Worm (Caenorhabditis elegans) whole organism, L4 larva: ENCODE measurements around the gene cnt-2.

Source experiments
- D1046.2 ChIP-seq: fragments of 200-800 bp; sonication (Bioruptor generic); IDR thresholded peaks from 2 replicates; pipeline ENCODE4 v1.3.6; 2022; ENCODE audit warnings: missing genetic modification characterization, missing compliant biosample characterization
- F26F4.8 ChIP-seq: fragments of 200-800 bp; sonication (Bioruptor generic); conservative IDR thresholded peaks from 2 replicates; pipeline ENCODE4 v1.3.6; 2022; ENCODE audit warnings: missing genetic modification characterization, missing compliant biosample characterization
- R02D3.7 ChIP-seq: fragments of 150-350 bp; sonication (generic microtip); optimal IDR thresholded peaks from 3 replicates; lab custom pipeline; 2014; ENCODE audit warnings: missing biosample characterization, missing genetic modification characterization
- T20F7.1 ChIP-seq: fragments of 200-800 bp; sonication (Bioruptor generic); optimal IDR thresholded peaks from 2 replicates; lab custom pipeline; 2018; ENCODE audit warnings: mild to moderate bottlenecking, missing genetic modification characterization, missing compliant biosample characterization
- aly-2 ChIP-seq: sonication (generic microtip); optimal IDR thresholded peaks from 2 replicates; lab custom pipeline; 2018; ENCODE audit warnings: missing biosample characterization, missing genetic modification characterization
- ama-1 ChIP-seq: fragments of 150-350 bp; optimal IDR thresholded peaks from 2 replicates; lab custom pipeline; 2014; ENCODE audit warnings: inconsistent platforms, mixed read lengths
- ceh-20 ChIP-seq: fragments of 200-800 bp; sonication (Bioruptor generic); IDR thresholded peaks from 2 replicates; pipeline ENCODE4 v1.3.6; 2022; ENCODE audit warnings: missing genetic modification reagents, missing genetic modification characterization, missing compliant biosample characterization
- ceh-28 ChIP-seq: fragments of 150-350 bp; optimal IDR thresholded peaks from 2 replicates; lab custom pipeline; 2014; ENCODE audit warnings: missing biosample characterization, missing genetic modification reagents, missing genetic modification characterization
- ceh-62 ChIP-seq: sonication (generic microtip); optimal IDR thresholded peaks from 2 replicates; lab custom pipeline; 2017; ENCODE audit warnings: missing biosample characterization, missing genetic modification characterization
- ceh-82 ChIP-seq: sonication (generic microtip); optimal IDR thresholded peaks from 2 replicates; lab custom pipeline; 2017; ENCODE audit warnings: missing biosample characterization, missing genetic modification characterization
- cey-2 ChIP-seq: sonication (generic microtip); optimal IDR thresholded peaks from 3 replicates; lab custom pipeline; 2017; ENCODE audit warnings: missing genetic modification characterization, mild to moderate bottlenecking, missing compliant biosample characterization, antibody characterized with exemption, borderline replicate concordance; ENCODE audit not compliant: insufficient read depth
- ctbp-1 ChIP-seq: fragments of 200-800 bp; sonication (Bioruptor generic); IDR thresholded peaks from 2 replicates; pipeline ENCODE4 v1.3.6; 2022; ENCODE audit warnings: missing genetic modification reagents, missing genetic modification characterization, missing compliant biosample characterization
- daf-12 ChIP-seq: fragments of 150-350 bp; optimal IDR thresholded peaks from 2 replicates; lab custom pipeline; 2014; ENCODE audit warnings: missing biosample characterization, missing genetic modification reagents, missing genetic modification characterization
- daf-16 ChIP-seq, 3 experiments: sonication (generic microtip); optimal IDR thresholded peaks; 2 replicates each; lab custom pipeline; 2016 to 2017; ENCODE audit warnings: missing genetic modification characterization in 3 of 3, missing genetic modification reagents in 3 of 3, mild to moderate bottlenecking in 2 of 3, missing compliant biosample characterization in 2 of 3, missing biosample characterization in 1 of 3, moderate library complexity in 1 of 3
- daf-19 ChIP-seq: fragments of 200-800 bp; sonication (Bioruptor generic); conservative IDR thresholded peaks from 2 replicates; pipeline ENCODE4 v1.3.6; 2022; ENCODE audit warnings: missing genetic modification characterization, missing compliant biosample characterization
- daf-8 ChIP-seq: fragments of 200-800 bp; sonication (Bioruptor generic); IDR thresholded peaks from 2 replicates; pipeline ENCODE4 v1.3.6; 2022; ENCODE audit warnings: missing genetic modification characterization, missing compliant biosample characterization
- dmd-6 ChIP-seq: fragments of 200-800 bp; sonication (Bioruptor generic); IDR thresholded peaks from 2 replicates; pipeline ENCODE4 v1.3.6; 2022; ENCODE audit warnings: missing genetic modification reagents, missing genetic modification characterization, missing compliant biosample characterization
- dmd-8 ChIP-seq: fragments of 200-800 bp; sonication (Bioruptor generic); IDR thresholded peaks from 2 replicates; pipeline ENCODE4 v1.3.6; 2022; ENCODE audit warnings: missing genetic modification characterization, missing compliant biosample characterization
- dpl-1 ChIP-seq: fragments of 150-350 bp; optimal IDR thresholded peaks from 2 replicates; lab custom pipeline; 2014; ENCODE audit warnings: missing biosample characterization, missing genetic modification reagents, missing genetic modification characterization
- dve-1 ChIP-seq: sonication (generic microtip); optimal IDR thresholded peaks from 2 replicates; lab custom pipeline; 2017; ENCODE audit warnings: antibody characterized with exemption, mild to moderate bottlenecking, missing genetic modification characterization, missing compliant biosample characterization; ENCODE audit not compliant: insufficient read depth
- egl-43 ChIP-seq: fragments of 200-800 bp; sonication (Bioruptor generic); IDR thresholded peaks from 2 replicates; pipeline ENCODE4 v1.3.6; 2022; ENCODE audit warnings: missing genetic modification reagents, missing genetic modification characterization, missing compliant biosample characterization
- gei-8 ChIP-seq: fragments of 200-800 bp; sonication (Bioruptor generic); optimal IDR thresholded peaks from 2 replicates; lab custom pipeline; 2018; ENCODE audit warnings: mild to moderate bottlenecking, missing genetic modification characterization, missing compliant biosample characterization
- hif-1 ChIP-seq, 2 experiments: sonication (generic microtip); optimal IDR thresholded peaks; 2 replicates each; lab custom pipeline; 2016 to 2017; ENCODE audit warnings: missing compliant biosample characterization in 2 of 2, missing genetic modification characterization in 2 of 2, missing genetic modification reagents in 2 of 2, missing genotype in 2 of 2, mild to moderate bottlenecking in 1 of 2
- hlh-11 ChIP-seq: fragments of 200-800 bp; sonication (Bioruptor generic); optimal IDR thresholded peaks from 2 replicates; lab custom pipeline; 2018; ENCODE audit warnings: mild to moderate bottlenecking, missing genetic modification characterization, missing compliant biosample characterization
- lin-29 ChIP-seq: fragments of 200-800 bp; sonication (Bioruptor generic); IDR thresholded peaks from 2 replicates; pipeline ENCODE4 v1.3.6; 2022; ENCODE audit warnings: missing genetic modification reagents, missing genetic modification characterization, missing compliant biosample characterization
- lin-38 ChIP-seq: fragments of 200-800 bp; sonication (Bioruptor generic); IDR thresholded peaks from 2 replicates; pipeline ENCODE4 v1.3.6; 2022; ENCODE audit warnings: missing genetic modification reagents, missing genetic modification characterization, missing compliant biosample characterization
- lin-39 ChIP-seq: fragments of 150-350 bp; optimal IDR thresholded peaks from 2 replicates; lab custom pipeline; 2014; ENCODE audit warnings: missing biosample characterization, missing genetic modification reagents, missing genetic modification characterization
- madf-5 ChIP-seq, 2 experiments: fragments of 200-800 bp; sonication (Bioruptor generic); IDR thresholded peaks; 2 replicates each; pipeline ENCODE4 v1.3.6; 2022; ENCODE audit warnings: missing compliant biosample characterization in 2 of 2, missing genetic modification characterization in 2 of 2
- mdl-1 ChIP-seq, 2 experiments: fragments of 150-350 bp in 1 of 2; sonication (generic microtip) in 1 of 2; optimal IDR thresholded peaks; 2 replicates each; lab custom pipeline; 2014 to 2017; ENCODE audit warnings: missing biosample characterization in 2 of 2, missing genetic modification characterization in 2 of 2
- mdt-29 ChIP-seq: fragments of 200-800 bp; sonication (Bioruptor generic); IDR thresholded peaks from 2 replicates; pipeline ENCODE4 v1.3.6; 2022; ENCODE audit warnings: missing genetic modification reagents, missing genetic modification characterization, missing compliant biosample characterization
- mep-1 ChIP-seq: fragments of 150-350 bp; sonication (generic microtip); optimal IDR thresholded peaks from 3 replicates; lab custom pipeline; 2014; ENCODE audit warnings: missing biosample characterization, missing genetic modification characterization
- mes-2 ChIP-seq: sonication (generic microtip); optimal IDR thresholded peaks from 2 replicates; lab custom pipeline; 2016; ENCODE audit warnings: missing genotype, mild to moderate bottlenecking, missing genetic modification characterization, missing compliant biosample characterization; ENCODE audit not compliant: poor library complexity, severe bottlenecking
- mxl-2 ChIP-seq: fragments of 200-800 bp; sonication (Bioruptor generic); conservative IDR thresholded peaks from 2 replicates; pipeline ENCODE4 v1.3.6; 2022; ENCODE audit warnings: missing genetic modification reagents, missing genetic modification characterization, missing compliant biosample characterization
- nhr-10 ChIP-seq: fragments of 150-350 bp; optimal IDR thresholded peaks from 2 replicates; lab custom pipeline; 2014; ENCODE audit warnings: missing biosample characterization, missing genetic modification characterization
- nhr-11 ChIP-seq: fragments of 150-350 bp; optimal IDR thresholded peaks from 2 replicates; lab custom pipeline; 2014; ENCODE audit warnings: missing biosample characterization, missing genetic modification characterization
- nhr-237 ChIP-seq: sonication (generic microtip); optimal IDR thresholded peaks from 2 replicates; lab custom pipeline; 2017; ENCODE audit warnings: missing biosample characterization, missing genetic modification characterization
- nhr-25 ChIP-seq: sonication (generic microtip); optimal IDR thresholded peaks from 2 replicates; lab custom pipeline; 2017; ENCODE audit warnings: missing genetic modification characterization, mild to moderate bottlenecking, missing compliant biosample characterization, antibody characterized with exemption, moderate library complexity, borderline replicate concordance; ENCODE audit not compliant: insufficient read depth
- nhr-28 ChIP-seq: fragments of 150-350 bp; optimal IDR thresholded peaks from 2 replicates; lab custom pipeline; 2014; ENCODE audit warnings: missing biosample characterization, missing genetic modification characterization
- nhr-76 ChIP-seq: fragments of 150-350 bp; optimal IDR thresholded peaks from 2 replicates; lab custom pipeline; 2014; ENCODE audit warnings: missing biosample characterization, missing genetic modification characterization
- php-3 ChIP-seq: fragments of 200-800 bp; sonication (Bioruptor generic); IDR thresholded peaks from 2 replicates; pipeline ENCODE4 v1.3.6; 2022; ENCODE audit warnings: missing genetic modification reagents, missing genetic modification characterization, missing compliant biosample characterization
- pqm-1 ChIP-seq: sonication (generic microtip); optimal IDR thresholded peaks from 2 replicates; lab custom pipeline; 2017; ENCODE audit warnings: missing biosample characterization, missing genetic modification characterization
- set-16 ChIP-seq: fragments of 200-800 bp; sonication (Bioruptor generic); IDR thresholded peaks from 2 replicates; pipeline ENCODE4 v1.3.6; 2022; ENCODE audit warnings: missing genetic modification reagents, missing genetic modification characterization, missing compliant biosample characterization
- skn-1 ChIP-seq: fragments of 150-350 bp; optimal IDR thresholded peaks from 2 replicates; lab custom pipeline; 2014; ENCODE audit warnings: missing biosample characterization, missing genetic modification characterization
- snpc-4 ChIP-seq: fragments of 150-350 bp; optimal IDR thresholded peaks from 2 replicates; lab custom pipeline; 2014; ENCODE audit warnings: missing biosample characterization, missing genetic modification characterization
- tag-97 ChIP-seq: fragments of 200-800 bp; sonication (Bioruptor generic); IDR thresholded peaks from 2 replicates; pipeline ENCODE4 v1.3.6; 2022; ENCODE audit warnings: missing genetic modification characterization, missing compliant biosample characterization
- tra-1 ChIP-seq: fragments of 200-800 bp; sonication (Bioruptor generic); IDR thresholded peaks from 2 replicates; pipeline ENCODE4 v1.3.6; 2022; ENCODE audit warnings: missing genetic modification reagents, missing genetic modification characterization, missing compliant biosample characterization
- unc-130 ChIP-seq: sonication (generic microtip); optimal IDR thresholded peaks from 2 replicates; lab custom pipeline; 2016; ENCODE audit warnings: missing genetic modification reagents, missing genetic modification characterization, missing compliant biosample characterization
- zag-1 ChIP-seq: fragments of 150-350 bp; optimal IDR thresholded peaks from 2 replicates; lab custom pipeline; 2014; ENCODE audit warnings: missing biosample characterization, missing genetic modification characterization
- zfp-3 ChIP-seq: fragments of 200-800 bp; sonication (Bioruptor generic); conservative IDR thresholded peaks from 2 replicates; pipeline ENCODE4 v1.3.6; 2022; ENCODE audit warnings: missing genetic modification reagents, missing genetic modification characterization, missing compliant biosample characterization
- ztf-11 ChIP-seq: fragments of 150-350 bp; optimal IDR thresholded peaks from 2 replicates; lab custom pipeline; 2014; ENCODE audit warnings: missing biosample characterization, missing genetic modification characterization
- ztf-7 ChIP-seq: fragments of 150-350 bp; optimal IDR thresholded peaks from 2 replicates; lab custom pipeline; 2014; ENCODE audit warnings: missing biosample characterization, missing genetic modification characterization

The cnt-2 gene

DNA sequence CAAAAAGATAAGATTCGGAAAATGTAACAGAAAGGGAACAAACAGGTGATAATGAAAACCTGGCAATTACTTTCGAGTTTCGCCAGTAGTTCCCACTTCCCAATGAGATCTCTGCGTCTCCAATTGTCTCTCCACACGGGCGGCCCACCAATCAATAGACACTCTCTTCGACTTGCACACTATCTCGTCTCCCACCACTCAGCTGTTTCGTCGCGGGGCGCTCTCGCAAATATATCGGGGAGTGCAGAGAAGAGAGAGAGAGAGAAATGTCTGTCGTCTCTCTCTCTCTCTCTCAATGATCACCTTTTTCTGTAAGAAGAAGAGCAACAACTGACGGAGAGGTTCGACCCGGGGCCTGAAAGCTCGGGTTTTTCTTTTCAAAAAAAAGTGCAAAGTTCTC lies 65.4 kb downstream of the cnt-2 start:
- TF ChIP-seq zfp-3 (GFP tag; lab: Robert Waterston, UW), result peak; percentile 68; the same call in 1 of the 2 replicates
- TF ChIP-seq unc-130 (GFP tag; lab: Kevin White, UChicago), result peak; percentile 27
- peak; percentile 75 for TF ChIP-seq ceh-28 (tag; lab: Kevin White, UChicago)
- peak; percentile 74 for TF ChIP-seq set-16 (GFP tag; lab: Robert Waterston, UW)
- no peak for TF ChIP-seq nhr-237 (tag; lab: Kevin White, UChicago)
- peak in 1 of 2 experiments; percentile 93 for TF ChIP-seq daf-16 (GFP tag; optimal IDR thresholded peaks at IDR 0.05; lab: Kevin White, UChicago)
- peak; percentile 95 for TF ChIP-seq daf-16 (tag; optimal IDR thresholded peaks at IDR 0.05; lab: Kevin White, UChicago)
- peak; percentile 94 for TF ChIP-seq dmd-6
- TF ChIP-seq ztf-11 (tag; lab: Kevin White, UChicago), result no peak
- TF ChIP-seq F26F4.8, result no peak
- peak; percentile 81 for TF ChIP-seq mep-1 (tag; lab: Kevin White, UChicago)
- no peak for TF ChIP-seq ceh-82 (tag; lab: Kevin White, UChicago)
- TF ChIP-seq hif-1 (tag; optimal IDR thresholded peaks at IDR 0.05; lab: Kevin White, UChicago), result peak in 1 of 2 experiments; percentile 90
- TF ChIP-seq ceh-62, result no peak
- peak; percentile 57 for TF ChIP-seq gei-8 (GFP tag; lab: Kevin White, UChicago)
- no peak for TF ChIP-seq daf-19 (GFP tag; lab: Robert Waterston, UW)
- TF ChIP-seq dve-1 (tag; lab: Kevin White, UChicago), result peak; percentile 90
- TF ChIP-seq ama-1 (lab: Kevin White, UChicago), result peak; percentile 29
- TF ChIP-seq zag-1 (tag; lab: Kevin White, UChicago), result no peak
- peak; percentile 84 for TF ChIP-seq php-3 (GFP tag; lab: Robert Waterston, UW)
- TF ChIP-seq R02D3.7 (tag; lab: Kevin White, UChicago), result no peak
- TF ChIP-seq lin-29 (GFP tag; lab: Robert Waterston, UW), result no peak
- TF ChIP-seq pqm-1, result peak; percentile 19
- peak; percentile 79 for TF ChIP-seq ceh-20 (GFP tag; lab: Robert Waterston, UW)
- no peak for TF ChIP-seq mxl-2
- no peak for TF ChIP-seq madf-5 (GFP tag; IDR thresholded peaks at IDR 0.05; lab: Robert Waterston, UW)
- no peak for TF ChIP-seq aly-2 (tag; lab: Kevin White, UChicago)
- no peak for TF ChIP-seq nhr-76
- peak; percentile 68 for TF ChIP-seq lin-38
- no peak for TF ChIP-seq daf-8 (GFP tag; lab: Robert Waterston, UW)
- TF ChIP-seq nhr-11 (tag; lab: Kevin White, UChicago), result peak; percentile 76
- no peak for TF ChIP-seq skn-1 (tag; lab: Kevin White, UChicago)
- no peak for TF ChIP-seq D1046.2 (GFP tag; lab: Robert Waterston, UW)
- peak; percentile 17 to 53 for TF ChIP-seq mdl-1 (tag; optimal IDR thresholded peaks at IDR 0.05; lab: Kevin White, UChicago)
- TF ChIP-seq daf-12, result no peak
- TF ChIP-seq T20F7.1 (GFP tag; lab: Kevin White, UChicago), result peak; percentile 38
- TF ChIP-seq nhr-25 (tag; lab: Kevin White, UChicago), result peak; percentile 56
- TF ChIP-seq lin-39 (tag; lab: Kevin White, UChicago), result no peak
- TF ChIP-seq dpl-1 (GFP tag; lab: Kevin White, UChicago), result peak; percentile 52
- TF ChIP-seq mdt-29 (GFP tag; lab: Robert Waterston, UW), result peak; percentile 72; the same call in 1 of the 2 replicates
- peak; percentile 13 for TF ChIP-seq nhr-10 (tag; lab: Kevin White, UChicago)
- TF ChIP-seq nhr-28 (tag; lab: Kevin White, UChicago), result peak; percentile 85
- peak; percentile 77 for TF ChIP-seq mes-2
- TF ChIP-seq tra-1 (GFP tag; lab: Robert Waterston, UW), result peak; percentile 52; the same call in 1 of the 2 replicates
- no peak for TF ChIP-seq cey-2 (tag; lab: Kevin White, UChicago)
- no peak for TF ChIP-seq dmd-8 (GFP tag; lab: Robert Waterston, UW)
- TF ChIP-seq ztf-7, result no peak
- TF ChIP-seq hlh-11 (tag; lab: Kevin White, UChicago), result peak; percentile 100
- peak; percentile 79 for TF ChIP-seq egl-43
- no peak for TF ChIP-seq tag-97 (GFP tag; lab: Robert Waterston, UW)
- TF ChIP-seq ctbp-1 (GFP tag; lab: Robert Waterston, UW), result peak; percentile 78
- TF ChIP-seq snpc-4 (tag; lab: Kevin White, UChicago), result no peak
